Worm (Caenorhabditis elegans) whole organism, L4 larva: ENCODE measurements around the gene npp-18.

Experiments
- F10B5.3 ChIP-seq: sonication (generic microtip); optimal IDR thresholded peaks from 2 replicates; lab custom pipeline; 2016; ENCODE audit warnings: mild to moderate bottlenecking, missing genetic modification characterization, missing compliant biosample characterization
- F26F4.8 ChIP-seq: fragments of 200-800 bp; sonication (Bioruptor generic); conservative IDR thresholded peaks from 2 replicates; pipeline ENCODE4 v1.3.6; 2022; ENCODE audit warnings: missing genetic modification characterization, missing compliant biosample characterization
- F37D6.2 ChIP-seq: sonication (generic microtip); optimal IDR thresholded peaks from 2 replicates; lab custom pipeline; 2016; ENCODE audit warnings: mild to moderate bottlenecking, missing genetic modification characterization, missing compliant biosample characterization
- R02D3.7 ChIP-seq: fragments of 150-350 bp; sonication (generic microtip); optimal IDR thresholded peaks from 3 replicates; lab custom pipeline; 2014; ENCODE audit warnings: missing biosample characterization, missing genetic modification characterization
- T20F7.1 ChIP-seq: fragments of 200-800 bp; sonication (Bioruptor generic); optimal IDR thresholded peaks from 2 replicates; lab custom pipeline; 2018; ENCODE audit warnings: mild to moderate bottlenecking, missing genetic modification characterization, missing compliant biosample characterization
- T26A8.4 ChIP-seq: fragments of 200-800 bp; sonication (Bioruptor generic); IDR thresholded peaks from 2 replicates; pipeline ENCODE4 v1.3.6; 2022; ENCODE audit warnings: missing genetic modification characterization, missing compliant biosample characterization
- Y105C5A.15 ChIP-seq: fragments of 200-800 bp; sonication (Bioruptor generic); IDR thresholded peaks from 2 replicates; pipeline ENCODE4 v1.3.6; 2022; ENCODE audit warnings: missing genetic modification characterization, missing compliant biosample characterization
- Y48G9A.11 ChIP-seq: fragments of 200-800 bp; sonication (Bioruptor generic); IDR thresholded peaks from 2 replicates; pipeline ENCODE4 v1.3.6; 2022; ENCODE audit warnings: missing genetic modification reagents, missing genetic modification characterization, missing compliant biosample characterization
- Y5F2A.4 ChIP-seq: fragments of 200-800 bp; sonication (Bioruptor generic); optimal IDR thresholded peaks from 2 replicates; lab custom pipeline; 2018; ENCODE audit warnings: mild to moderate bottlenecking, missing genetic modification characterization, missing compliant biosample characterization
- Y75B8A.6 ChIP-seq: fragments of 200-800 bp; sonication (Bioruptor generic); IDR thresholded peaks from 2 replicates; pipeline ENCODE4 v1.3.6; 2022; ENCODE audit warnings: missing genetic modification reagents, missing genetic modification characterization, missing compliant biosample characterization
- ZK337.2 ChIP-seq: fragments of 200-800 bp; sonication (Bioruptor generic); IDR thresholded peaks from 2 replicates; pipeline ENCODE4 v1.3.6; 2022; ENCODE audit warnings: missing genetic modification reagents, missing genetic modification characterization, missing compliant biosample characterization
- ZK546.5 ChIP-seq, 2 experiments: sonication (generic microtip); optimal IDR thresholded peaks; 2 replicates each; lab custom pipeline; 2017; ENCODE audit warnings: missing biosample characterization in 2 of 2, missing genetic modification characterization in 2 of 2
- ceh-44 ChIP-seq: fragments of 200-800 bp; sonication (Bioruptor generic); IDR thresholded peaks from 2 replicates; pipeline ENCODE4 v1.3.6; 2022; ENCODE audit warnings: missing genetic modification reagents, missing genetic modification characterization, missing compliant biosample characterization
- ctbp-1 ChIP-seq: fragments of 200-800 bp; sonication (Bioruptor generic); IDR thresholded peaks from 2 replicates; pipeline ENCODE4 v1.3.6; 2022; ENCODE audit warnings: missing genetic modification reagents, missing genetic modification characterization, missing compliant biosample characterization
- daf-16 ChIP-seq, 3 experiments: sonication (generic microtip); optimal IDR thresholded peaks; 2 replicates each; lab custom pipeline; 2016 to 2017; ENCODE audit warnings: missing genetic modification characterization in 3 of 3, missing genetic modification reagents in 3 of 3, mild to moderate bottlenecking in 2 of 3, missing compliant biosample characterization in 2 of 3, missing biosample characterization in 1 of 3, moderate library complexity in 1 of 3
- dmd-9 ChIP-seq: fragments of 200-800 bp; sonication (Bioruptor generic); IDR thresholded peaks from 2 replicates; pipeline ENCODE4 v1.3.6; 2022; ENCODE audit warnings: missing genetic modification reagents, missing genetic modification characterization, missing compliant biosample characterization
- dpl-1 ChIP-seq: fragments of 150-350 bp; optimal IDR thresholded peaks from 2 replicates; lab custom pipeline; 2014; ENCODE audit warnings: missing biosample characterization, missing genetic modification reagents, missing genetic modification characterization
- dve-1 ChIP-seq: sonication (generic microtip); optimal IDR thresholded peaks from 2 replicates; lab custom pipeline; 2017; ENCODE audit warnings: antibody characterized with exemption, mild to moderate bottlenecking, missing genetic modification characterization, missing compliant biosample characterization; ENCODE audit not compliant: insufficient read depth
- egl-27 ChIP-seq: sonication (generic microtip); optimal IDR thresholded peaks from 3 replicates; lab custom pipeline; 2017; ENCODE audit warnings: missing biosample characterization, missing genetic modification reagents, missing genetic modification characterization
- egl-43 ChIP-seq: fragments of 200-800 bp; sonication (Bioruptor generic); IDR thresholded peaks from 2 replicates; pipeline ENCODE4 v1.3.6; 2022; ENCODE audit warnings: missing genetic modification reagents, missing genetic modification characterization, missing compliant biosample characterization
- fkh-10 ChIP-seq: fragments of 150-350 bp; optimal IDR thresholded peaks from 2 replicates; lab custom pipeline; 2014; ENCODE audit warnings: missing biosample characterization, missing genetic modification reagents, missing genetic modification characterization
- fos-1 ChIP-seq: fragments of 150-350 bp; optimal IDR thresholded peaks from 2 replicates; lab custom pipeline; 2014; ENCODE audit warnings: missing biosample characterization, missing genetic modification characterization
- gei-8 ChIP-seq: fragments of 200-800 bp; sonication (Bioruptor generic); optimal IDR thresholded peaks from 2 replicates; lab custom pipeline; 2018; ENCODE audit warnings: mild to moderate bottlenecking, missing genetic modification characterization, missing compliant biosample characterization
- hif-1 ChIP-seq, 2 experiments: sonication (generic microtip); optimal IDR thresholded peaks; 2 replicates each; lab custom pipeline; 2016 to 2017; ENCODE audit warnings: missing compliant biosample characterization in 2 of 2, missing genetic modification characterization in 2 of 2, missing genetic modification reagents in 2 of 2, missing genotype in 2 of 2, mild to moderate bottlenecking in 1 of 2
- hlh-30 ChIP-seq: sonication (generic microtip); optimal IDR thresholded peaks from 2 replicates; lab custom pipeline; 2017; ENCODE audit warnings: antibody characterized with exemption, mild to moderate bottlenecking, missing genetic modification characterization, missing compliant biosample characterization; ENCODE audit not compliant: insufficient read depth
- jun-1 ChIP-seq: fragments of 150-350 bp; optimal IDR thresholded peaks from 2 replicates; lab custom pipeline; 2014; ENCODE audit warnings: missing biosample characterization, missing genetic modification reagents, missing genetic modification characterization
- lin-13 ChIP-seq: fragments of 150-350 bp; optimal IDR thresholded peaks from 2 replicates; lab custom pipeline; 2014; ENCODE audit warnings: missing biosample characterization, missing genetic modification reagents, missing genetic modification characterization
- lin-29 ChIP-seq: fragments of 200-800 bp; sonication (Bioruptor generic); IDR thresholded peaks from 2 replicates; pipeline ENCODE4 v1.3.6; 2022; ENCODE audit warnings: missing genetic modification reagents, missing genetic modification characterization, missing compliant biosample characterization
- lir-3 ChIP-seq: sonication (generic microtip); optimal IDR thresholded peaks from 2 replicates; lab custom pipeline; 2016; ENCODE audit warnings: mild to moderate bottlenecking, missing genetic modification characterization, missing compliant biosample characterization
- lsy-2 ChIP-seq, 2 experiments: fragments of 150-350 bp in 1 of 2; sonication (generic microtip) in 1 of 2; optimal IDR thresholded peaks; 2 replicates each; lab custom pipeline; 2014 to 2017; ENCODE audit warnings: missing biosample characterization in 2 of 2, missing genetic modification characterization in 2 of 2
- madf-9 ChIP-seq: fragments of 200-800 bp; sonication (Bioruptor generic); conservative IDR thresholded peaks from 2 replicates; pipeline ENCODE4 v1.3.6; 2022; ENCODE audit warnings: missing genetic modification reagents, missing genetic modification characterization, missing compliant biosample characterization
- mdt-29 ChIP-seq: fragments of 200-800 bp; sonication (Bioruptor generic); IDR thresholded peaks from 2 replicates; pipeline ENCODE4 v1.3.6; 2022; ENCODE audit warnings: missing genetic modification reagents, missing genetic modification characterization, missing compliant biosample characterization
- nhr-10 ChIP-seq: fragments of 150-350 bp; optimal IDR thresholded peaks from 2 replicates; lab custom pipeline; 2014; ENCODE audit warnings: missing biosample characterization, missing genetic modification characterization
- nhr-25 ChIP-seq: sonication (generic microtip); optimal IDR thresholded peaks from 2 replicates; lab custom pipeline; 2017; ENCODE audit warnings: missing genetic modification characterization, mild to moderate bottlenecking, missing compliant biosample characterization, antibody characterized with exemption, moderate library complexity, borderline replicate concordance; ENCODE audit not compliant: insufficient read depth
- nhr-6 ChIP-seq: fragments of 150-350 bp; optimal IDR thresholded peaks from 2 replicates; lab custom pipeline; 2014; ENCODE audit warnings: missing biosample characterization, missing genetic modification characterization
- nhr-77 ChIP-seq: fragments of 150-350 bp; optimal IDR thresholded peaks from 2 replicates; lab custom pipeline; 2014; ENCODE audit warnings: missing biosample characterization, missing genetic modification characterization
- pha-4 ChIP-seq, 2 experiments: fragments of 150-350 bp in 1 of 2; fragments of 200-800 bp in 1 of 2; sonication (Bioruptor generic) in 1 of 2; IDR thresholded peaks in 1 of 2; optimal IDR thresholded peaks in 1 of 2; 2 replicates each; pipeline versions ENCODE4 v1.3.6 to Lab custom; 2014 to 2022; ENCODE audit warnings: missing genetic modification characterization in 2 of 2, missing genetic modification reagents in 2 of 2, missing biosample characterization in 1 of 2, missing compliant biosample characterization in 1 of 2
- saeg-2 ChIP-seq: fragments of 200-800 bp; sonication (Bioruptor generic); IDR thresholded peaks from 2 replicates; pipeline ENCODE4 v1.3.6; 2022; ENCODE audit warnings: missing genetic modification reagents, missing genetic modification characterization, missing compliant biosample characterization
- set-16 ChIP-seq: fragments of 200-800 bp; sonication (Bioruptor generic); IDR thresholded peaks from 2 replicates; pipeline ENCODE4 v1.3.6; 2022; ENCODE audit warnings: missing genetic modification reagents, missing genetic modification characterization, missing compliant biosample characterization
- skn-1 ChIP-seq: fragments of 150-350 bp; optimal IDR thresholded peaks from 2 replicates; lab custom pipeline; 2014; ENCODE audit warnings: missing biosample characterization, missing genetic modification characterization
- spr-3 ChIP-seq: fragments of 200-800 bp; sonication (Bioruptor generic); optimal IDR thresholded peaks from 2 replicates; lab custom pipeline; 2018; ENCODE audit warnings: mild to moderate bottlenecking, missing genetic modification characterization, missing compliant biosample characterization
- tra-1 ChIP-seq: fragments of 200-800 bp; sonication (Bioruptor generic); IDR thresholded peaks from 2 replicates; pipeline ENCODE4 v1.3.6; 2022; ENCODE audit warnings: missing genetic modification reagents, missing genetic modification characterization, missing compliant biosample characterization
- unc-130 ChIP-seq: sonication (generic microtip); optimal IDR thresholded peaks from 2 replicates; lab custom pipeline; 2016; ENCODE audit warnings: missing genetic modification reagents, missing genetic modification characterization, missing compliant biosample characterization
- unc-39 ChIP-seq: sonication (generic microtip); optimal IDR thresholded peaks from 2 replicates; lab custom pipeline; 2017; ENCODE audit warnings: missing biosample characterization, missing genetic modification characterization
- zfp-2 ChIP-seq: sonication (generic microtip); optimal IDR thresholded peaks from 2 replicates; lab custom pipeline; 2016; ENCODE audit warnings: mild to moderate bottlenecking, missing genetic modification characterization, missing compliant biosample characterization
- zfp-3 ChIP-seq: fragments of 200-800 bp; sonication (Bioruptor generic); conservative IDR thresholded peaks from 2 replicates; pipeline ENCODE4 v1.3.6; 2022; ENCODE audit warnings: missing genetic modification reagents, missing genetic modification characterization, missing compliant biosample characterization
- zip-11 ChIP-seq: fragments of 200-800 bp; sonication (Bioruptor generic); IDR thresholded peaks from 2 replicates; pipeline ENCODE4 v1.3.6; 2022; ENCODE audit warnings: missing genetic modification characterization, missing compliant biosample characterization

Gene npp-18

ce11 chrIII:13254178-13254725, 42.4 kb upstream of the npp-18 start, which contains the start of gene F56A8.9:
TSS of gene F56A8.9 (plus strand) at chrIII:13254675.
- TF ChIP-seq nhr-6 (no peak), mdt-29 (GFP tag; lab: Robert Waterston, UW) (no peak), daf-16 (GFP tag; optimal IDR thresholded peaks at IDR 0.05; lab: Kevin White, UChicago) (no peak), daf-16 (tag; optimal IDR thresholded peaks at IDR 0.05; lab: Kevin White, UChicago) (peak; percentile 66), nhr-25 (no peak), hif-1 (tag; optimal IDR thresholded peaks at IDR 0.05; lab: Kevin White, UChicago) (no peak)
- TF ChIP-seq, all 104 proteins: peak for 1

DNA sequence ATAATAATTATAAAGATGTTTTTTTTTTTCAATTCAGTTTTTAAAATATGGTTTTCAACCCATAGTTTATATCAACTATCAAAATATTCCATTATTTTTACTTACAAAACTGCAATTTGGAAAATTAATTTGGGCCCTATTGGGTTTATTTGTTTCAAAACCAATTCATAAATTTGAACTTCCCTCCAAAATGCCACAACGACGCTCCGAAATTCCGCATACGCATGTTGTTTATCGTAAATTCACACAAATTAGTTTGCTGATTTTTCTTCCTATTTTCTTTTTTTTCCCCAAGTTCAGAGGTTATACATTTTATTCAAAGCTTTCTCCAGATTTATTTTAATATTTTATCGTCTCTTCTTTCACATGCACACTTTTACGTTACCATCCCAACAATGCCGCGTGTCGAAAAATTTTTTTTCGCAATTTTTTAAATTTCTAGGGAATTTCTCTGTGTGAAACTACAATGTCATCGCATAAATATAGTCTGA, 40.2 kb upstream of the npp-18 start, which contains the start of gene F56A8.3:
Gene F56A8.3 (plus strand): TSS at position 441 of the 491 bp plus-strand sequence.
- TF ChIP-seq ceh-44 (GFP tag; lab: Robert Waterston, UW): no peak
- 0 out of 2 replicates have a peak, but pooled peaks have one; percentile 10 for TF ChIP-seq zfp-3 (GFP tag; lab: Robert Waterston, UW)
- no peak for TF ChIP-seq Y105C5A.15 (GFP tag; lab: Robert Waterston, UW)
- no peak for TF ChIP-seq madf-9 (GFP tag; lab: Robert Waterston, UW)
- no peak for TF ChIP-seq Y5F2A.4
- no peak for TF ChIP-seq unc-39 (tag; lab: Kevin White, UChicago)
- TF ChIP-seq F26F4.8 (GFP tag; lab: Robert Waterston, UW): no peak
- no peak for TF ChIP-seq nhr-10 (tag; lab: Kevin White, UChicago)
- TF ChIP-seq lin-13 (GFP tag; lab: Kevin White, UChicago): peak; percentile 43
- no peak for TF ChIP-seq unc-130 (GFP tag; lab: Kevin White, UChicago)
- TF ChIP-seq egl-43 (GFP tag; lab: Robert Waterston, UW): no peak
- TF ChIP-seq F37D6.2 (tag; lab: Kevin White, UChicago): no peak
- TF ChIP-seq ZK546.5 (tag; optimal IDR thresholded peaks at IDR 0.05; lab: Kevin White, UChicago): no peak
- TF ChIP-seq gei-8 (GFP tag; lab: Kevin White, UChicago): no peak
- peak; percentile 4 for TF ChIP-seq jun-1 (tag; lab: Kevin White, UChicago)
- TF ChIP-seq spr-3 (GFP tag; lab: Kevin White, UChicago): no peak
- peak; percentile 9 for TF ChIP-seq nhr-77 (tag; lab: Kevin White, UChicago)
- TF ChIP-seq zfp-2 (tag; lab: Kevin White, UChicago): no peak
- TF ChIP-seq hlh-30 (tag; lab: Kevin White, UChicago): peak; percentile 53
- TF ChIP-seq R02D3.7: peak; percentile 86
- TF ChIP-seq dve-1 (tag; lab: Kevin White, UChicago): peak; percentile 75
- peak; percentile 37 to 86 for TF ChIP-seq lsy-2 (tag; optimal IDR thresholded peaks at IDR 0.05; lab: Kevin White, UChicago)
- no peak for TF ChIP-seq ZK337.2
- TF ChIP-seq ctbp-1: 0 out of 2 replicates have a peak, but pooled peaks have one; percentile 31
- TF ChIP-seq zip-11 (GFP tag; lab: Robert Waterston, UW): no peak
- no peak for TF ChIP-seq lin-29
- TF ChIP-seq lir-3 (tag; lab: Kevin White, UChicago): no peak
- TF ChIP-seq set-16 (GFP tag; lab: Robert Waterston, UW): no peak
- no peak for TF ChIP-seq dmd-9 (GFP tag; lab: Robert Waterston, UW)
- no peak for TF ChIP-seq fos-1 (tag; lab: Kevin White, UChicago)
- no peak for TF ChIP-seq saeg-2 (GFP tag; lab: Robert Waterston, UW)
- no peak for TF ChIP-seq skn-1 (tag; lab: Kevin White, UChicago)
- TF ChIP-seq pha-4 (GFP tag; IDR thresholded peaks at IDR 0.05; lab: Robert Waterston, UW): peak; percentile 8; the same call in 1 of the 2 replicates
- no peak for TF ChIP-seq pha-4 (tag; optimal IDR thresholded peaks at IDR 0.05; lab: Kevin White, UChicago)
- no peak for TF ChIP-seq fkh-10 (GFP tag; lab: Kevin White, UChicago)
- TF ChIP-seq Y48G9A.11 (GFP tag; lab: Robert Waterston, UW): peak; percentile 99
- TF ChIP-seq Y75B8A.6: no peak
- peak; percentile 16; the same call in 1 of the 2 replicates for TF ChIP-seq T26A8.4 (GFP tag; lab: Robert Waterston, UW)
- peak; percentile 36 for TF ChIP-seq F10B5.3 (tag; lab: Kevin White, UChicago)
- peak; percentile 99 for TF ChIP-seq T20F7.1 (GFP tag; lab: Kevin White, UChicago)
- no peak for TF ChIP-seq egl-27 (tag; lab: Kevin White, UChicago)
- TF ChIP-seq dpl-1 (GFP tag; lab: Kevin White, UChicago): peak; percentile 98
- TF ChIP-seq tra-1 (GFP tag; lab: Robert Waterston, UW): no peak
